Fruit fly (Drosophila melanogaster): ENCODE measurements around the gene CG32037.

CG32037 gene

dm6 chr3L:9503552-9504317 lies 11.7 kb upstream of the CG32037 start:
- TF ChIP-seq Myc (optimal IDR thresholded peaks at IDR 0.05) = no peak
- TF ChIP-seq h (optimal IDR thresholded peaks at IDR 0.05) = no peak
- no peak for TF ChIP-seq ttk (optimal IDR thresholded peaks at IDR 0.05)
- no peak for TF ChIP-seq psq (optimal IDR thresholded peaks at IDR 0.05)
- no peak for TF ChIP-seq Sin3A (optimal IDR thresholded peaks at IDR 0.05)
- no peak for TF ChIP-seq insv (optimal IDR thresholded peaks at IDR 0.05)

dm6 chr3L:9502856-9503255 lies 10.8 kb upstream of the CG32037 start:
- no peak for TF ChIP-seq Myc (optimal IDR thresholded peaks at IDR 0.05)
- no peak for TF ChIP-seq psq (optimal IDR thresholded peaks at IDR 0.05)
- no peak for TF ChIP-seq Sin3A (optimal IDR thresholded peaks at IDR 0.05)

- TF ChIP-seq Myc (optimal IDR thresholded peaks at IDR 0.05) = no peak
Measured at dm6 chr3L:9502294-9502693, 10.3 kb upstream of the CG32037 start.

dm6 chr3L:9501298-9501697 lies 9.3 kb upstream of the CG32037 start:
- TF ChIP-seq insv (optimal IDR thresholded peaks at IDR 0.05) = no peak
- no peak for TF ChIP-seq ttk (optimal IDR thresholded peaks at IDR 0.05)
- TF ChIP-seq Sin3A (optimal IDR thresholded peaks at IDR 0.05) = no peak
- TF ChIP-seq Myc (optimal IDR thresholded peaks at IDR 0.05) = no peak
- TF ChIP-seq h (optimal IDR thresholded peaks at IDR 0.05) = no peak
- TF ChIP-seq psq (optimal IDR thresholded peaks at IDR 0.05) = no peak

dm6 chr3L:9499919-9500807 lies 8.1 kb upstream of the CG32037 start:
- TF ChIP-seq Myc (optimal IDR thresholded peaks at IDR 0.05) (no peak), h (optimal IDR thresholded peaks at IDR 0.05) (no peak), psq (optimal IDR thresholded peaks at IDR 0.05) (no peak), insv (optimal IDR thresholded peaks at IDR 0.05) (no peak), ttk (optimal IDR thresholded peaks at IDR 0.05) (no peak), Sin3A (optimal IDR thresholded peaks at IDR 0.05) (no peak)

dm6 chr3L:9497981-9498619 lies 6.1 kb upstream of the CG32037 start:
- TF ChIP-seq psq (optimal IDR thresholded peaks at IDR 0.05) (no peak), Sin3A (optimal IDR thresholded peaks at IDR 0.05) (no peak), h (optimal IDR thresholded peaks at IDR 0.05) (no peak), Myc (optimal IDR thresholded peaks at IDR 0.05) (no peak), ttk (optimal IDR thresholded peaks at IDR 0.05) (no peak), insv (optimal IDR thresholded peaks at IDR 0.05) (no peak)

dm6 chr3L:9497249-9497648 lies 5.2 kb upstream of the CG32037 start:
- no peak for TF ChIP-seq Myc (optimal IDR thresholded peaks at IDR 0.05)
- no peak for TF ChIP-seq Sin3A (optimal IDR thresholded peaks at IDR 0.05)
- TF ChIP-seq h (optimal IDR thresholded peaks at IDR 0.05) = no peak
- TF ChIP-seq psq (optimal IDR thresholded peaks at IDR 0.05) = no peak
- no peak for TF ChIP-seq insv (optimal IDR thresholded peaks at IDR 0.05)
- no peak for TF ChIP-seq ttk (optimal IDR thresholded peaks at IDR 0.05)

- TF ChIP-seq insv (optimal IDR thresholded peaks at IDR 0.05) (no peak), Sin3A (optimal IDR thresholded peaks at IDR 0.05) (no peak), psq (optimal IDR thresholded peaks at IDR 0.05) (no peak), Myc (optimal IDR thresholded peaks at IDR 0.05) (no peak), ttk (optimal IDR thresholded peaks at IDR 0.05) (no peak), h (optimal IDR thresholded peaks at IDR 0.05) (no peak)
Measured at dm6 chr3L:9491331-9491730, 684 bp downstream of the CG32037 start.

- no peak for TF ChIP-seq ttk (optimal IDR thresholded peaks at IDR 0.05)
- TF ChIP-seq insv (optimal IDR thresholded peaks at IDR 0.05) = no peak
- TF ChIP-seq Myc (optimal IDR thresholded peaks at IDR 0.05) = no peak
- TF ChIP-seq psq (optimal IDR thresholded peaks at IDR 0.05) = no peak
- TF ChIP-seq Sin3A (optimal IDR thresholded peaks at IDR 0.05) = no peak
- TF ChIP-seq h (optimal IDR thresholded peaks at IDR 0.05) = no peak
Measured at dm6 chr3L:9490432-9490831, 1.6 kb downstream of the CG32037 start.

dm6 chr3L:9489627-9490026 lies 2.4 kb downstream of the CG32037 start:
- TF ChIP-seq Sin3A (optimal IDR thresholded peaks at IDR 0.05) = no peak

- TF ChIP-seq ttk (optimal IDR thresholded peaks at IDR 0.05) (no peak), Myc (optimal IDR thresholded peaks at IDR 0.05) (no peak), psq (optimal IDR thresholded peaks at IDR 0.05) (no peak), Sin3A (optimal IDR thresholded peaks at IDR 0.05) (no peak), h (optimal IDR thresholded peaks at IDR 0.05) (no peak), insv (optimal IDR thresholded peaks at IDR 0.05) (no peak)
Measured at dm6 chr3L:9489133-9489532, 2.9 kb downstream of the CG32037 start, which contains the start of gene CG32036. Gene CG32036, minus strand, starts transcription at chr3L:9489233.

dm6 chr3L:9487586-9487985 lies 4.4 kb downstream of the CG32037 start, which contains the start of gene pall:
Gene pall, minus strand, starts transcription at chr3L:9487790.
- TF ChIP-seq h (optimal IDR thresholded peaks at IDR 0.05) (no peak), insv (optimal IDR thresholded peaks at IDR 0.05) (no peak), Myc (optimal IDR thresholded peaks at IDR 0.05) (no peak), ttk (optimal IDR thresholded peaks at IDR 0.05) (no peak), Sin3A (optimal IDR thresholded peaks at IDR 0.05) (no peak), psq (optimal IDR thresholded peaks at IDR 0.05) (no peak)
